Worm (Caenorhabditis elegans) whole organism, L1 larva: ENCODE measurements around the gene plpp-1.1.

Source experiments
- C34B4.2 ChIP-seq: sonication (generic microtip); optimal IDR thresholded peaks from 2 replicates; lab custom pipeline; 2017; ENCODE audit warnings: mild to moderate bottlenecking, missing genetic modification characterization, missing compliant biosample characterization
- F16B12.6 ChIP-seq: fragments of 150-350 bp; optimal IDR thresholded peaks from 2 replicates; lab custom pipeline; 2014; ENCODE audit warnings: missing biosample characterization, missing genetic modification characterization
- aly-2 ChIP-seq: fragments of 150-350 bp; optimal IDR thresholded peaks from 2 replicates; lab custom pipeline; 2014; ENCODE audit warnings: missing biosample characterization, missing genetic modification characterization
- ceh-8 ChIP-seq: fragments of 200-800 bp; sonication (Bioruptor generic); optimal IDR thresholded peaks from 2 replicates; lab custom pipeline; 2018; ENCODE audit warnings: mild to moderate bottlenecking, missing genetic modification characterization, moderate library complexity, missing compliant biosample characterization
- ceh-82 ChIP-seq, 3 experiments: fragments of 150-350 bp in 1 of 3; sonication (generic microtip) in 2 of 3; optimal IDR thresholded peaks; 2 replicates each; lab custom pipeline; 2014 to 2017; ENCODE audit warnings: missing biosample characterization in 3 of 3, missing genetic modification characterization in 3 of 3
- dpl-1 ChIP-seq, 3 experiments: fragments of 150-350 bp in 2 of 3; sonication (generic microtip) in 1 of 3; optimal IDR thresholded peaks; 2 replicates each; lab custom pipeline; 2014 to 2017; ENCODE audit warnings: missing biosample characterization in 3 of 3, missing genetic modification characterization in 3 of 3, missing genetic modification reagents in 3 of 3
- efl-1 ChIP-seq, 4 experiments: fragments of 150-350 bp; optimal IDR thresholded peaks in 3 of 4; peaks in 1 of 4; 1 replicate in 1 of 4; 2 replicates in 3 of 4; lab custom pipeline; 2014; ENCODE audit warnings: missing biosample characterization in 2 of 4, missing genetic modification characterization in 2 of 4, missing genetic modification reagents in 2 of 4
- egl-13 ChIP-seq: sonication (generic microtip); optimal IDR thresholded peaks from 2 replicates; lab custom pipeline; 2016; ENCODE audit warnings: missing genotype, missing genetic modification reagents, missing genetic modification characterization, missing compliant biosample characterization
- fkh-10 ChIP-seq: sonication (generic microtip); optimal IDR thresholded peaks from 2 replicates; lab custom pipeline; 2017; ENCODE audit warnings: missing biosample characterization, missing genetic modification reagents, missing genetic modification characterization
- fos-1 ChIP-seq: fragments of 150-350 bp; optimal IDR thresholded peaks from 2 replicates; lab custom pipeline; 2014; ENCODE audit warnings: missing biosample characterization, missing genetic modification characterization
- lin-13 ChIP-seq: fragments of 150-350 bp; optimal IDR thresholded peaks from 2 replicates; lab custom pipeline; 2014; ENCODE audit warnings: missing biosample characterization, missing genetic modification reagents, missing genetic modification characterization
- lin-14 ChIP-seq: fragments of 200-800 bp; sonication (Bioruptor generic); optimal IDR thresholded peaks from 2 replicates; lab custom pipeline; 2018; ENCODE audit warnings: mild to moderate bottlenecking, missing genetic modification characterization, moderate library complexity, missing compliant biosample characterization
- lin-35 ChIP-seq, 2 experiments: fragments of 150-350 bp; optimal IDR thresholded peaks; 2 replicates each; lab custom pipeline; 2014; ENCODE audit warnings: missing biosample characterization in 2 of 2, missing genetic modification characterization in 2 of 2, missing genetic modification reagents in 2 of 2
- lir-3 ChIP-seq: sonication (generic microtip); optimal IDR thresholded peaks from 2 replicates; lab custom pipeline; 2016; ENCODE audit warnings: mild to moderate bottlenecking, missing genetic modification characterization, moderate library complexity, missing compliant biosample characterization; ENCODE audit not compliant: poor library complexity
- lsy-2 ChIP-seq, 2 experiments: fragments of 150-350 bp; optimal IDR thresholded peaks; 2 replicates each; lab custom pipeline; 2014; ENCODE audit warnings: missing biosample characterization in 2 of 2, missing genetic modification characterization in 2 of 2
- mdl-1 ChIP-seq, 2 experiments: fragments of 150-350 bp; optimal IDR thresholded peaks; 2 replicates each; lab custom pipeline; 2014 to 2017; ENCODE audit warnings: missing biosample characterization in 2 of 2, missing genetic modification characterization in 2 of 2, inconsistent platforms in 1 of 2
- mep-1 ChIP-seq: fragments of 150-350 bp; optimal IDR thresholded peaks from 2 replicates; lab custom pipeline; 2014; ENCODE audit warnings: missing biosample characterization, missing genetic modification characterization
- nhr-11 ChIP-seq: fragments of 150-350 bp; optimal IDR thresholded peaks from 2 replicates; lab custom pipeline; 2014; ENCODE audit warnings: missing biosample characterization, missing genetic modification characterization
- nhr-71 ChIP-seq: sonication (generic microtip); optimal IDR thresholded peaks from 2 replicates; lab custom pipeline; 2016; ENCODE audit warnings: mild to moderate bottlenecking, missing genetic modification characterization, moderate library complexity, missing compliant biosample characterization
- nhr-76 ChIP-seq: sonication (generic microtip); optimal IDR thresholded peaks from 2 replicates; lab custom pipeline; 2017; ENCODE audit warnings: missing biosample characterization, missing genetic modification characterization
- nhr-85 ChIP-seq: sonication (generic microtip); peaks from one replicate; lab custom pipeline; 2016; ENCODE audit warnings: missing genetic modification characterization, inconsistent platforms, missing compliant biosample characterization
- snu-23 ChIP-seq: sonication (generic microtip); optimal IDR thresholded peaks from 2 replicates; lab custom pipeline; 2016; ENCODE audit warnings: missing genetic modification characterization, missing compliant biosample characterization
- sup-37 ChIP-seq: fragments of 200-800 bp; sonication (Bioruptor generic); optimal IDR thresholded peaks from 2 replicates; lab custom pipeline; 2018; ENCODE audit warnings: mild to moderate bottlenecking, missing genetic modification characterization, missing compliant biosample characterization
- swsn-7 ChIP-seq: sonication (generic microtip); optimal IDR thresholded peaks from 2 replicates; lab custom pipeline; 2016; ENCODE audit warnings: missing genetic modification characterization, missing compliant biosample characterization
- tbx-2 ChIP-seq: sonication (generic microtip); optimal IDR thresholded peaks from 2 replicates; lab custom pipeline; 2016; ENCODE audit warnings: missing genetic modification characterization, missing compliant biosample characterization
- unc-86 ChIP-seq: sonication (generic microtip); optimal IDR thresholded peaks from 2 replicates; lab custom pipeline; 2016; ENCODE audit warnings: missing genetic modification characterization, missing compliant biosample characterization
- vab-15 ChIP-seq: sonication (generic microtip); optimal IDR thresholded peaks from 2 replicates; lab custom pipeline; 2017; ENCODE audit warnings: missing genotype, mild to moderate bottlenecking, missing genetic modification characterization, missing compliant biosample characterization
- zag-1 ChIP-seq: fragments of 150-350 bp; optimal IDR thresholded peaks from 2 replicates; lab custom pipeline; 2014; ENCODE audit warnings: missing biosample characterization, missing genetic modification characterization
- zip-4 ChIP-seq: fragments of 200-800 bp; sonication (Bioruptor generic); optimal IDR thresholded peaks from 2 replicates; lab custom pipeline; 2018; ENCODE audit warnings: mild to moderate bottlenecking, missing genetic modification characterization, moderate library complexity, missing compliant biosample characterization
- ztf-11 ChIP-seq, 2 experiments: sonication (generic microtip); optimal IDR thresholded peaks; 2 replicates each; lab custom pipeline; 2016 to 2017; ENCODE audit warnings: missing genetic modification characterization in 2 of 2, missing biosample characterization in 1 of 2, missing compliant biosample characterization in 1 of 2

The plpp-1.1 gene

DNA sequence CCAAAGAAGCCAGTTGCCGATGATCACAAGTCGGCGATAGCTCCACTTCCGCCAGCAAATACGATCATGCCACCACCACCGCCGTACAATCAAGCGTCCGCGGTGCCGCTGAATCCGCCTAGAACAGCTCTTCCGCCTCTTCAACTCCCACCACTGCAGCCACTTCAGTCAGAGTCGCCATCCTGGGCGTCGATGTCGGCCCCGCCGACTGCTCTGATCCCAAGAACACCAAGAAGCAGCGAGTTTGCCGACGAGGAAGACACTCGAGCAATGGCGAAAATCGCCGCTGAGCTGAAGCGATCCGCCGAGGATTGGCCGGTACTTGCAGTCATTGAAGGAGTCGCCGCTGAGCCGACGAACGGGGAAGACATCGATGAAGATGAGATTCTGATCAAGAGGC lies 40.3 kb upstream of the plpp-1.1 start:
- TF ChIP-seq ztf-11 (tag; optimal IDR thresholded peaks at IDR 0.05; lab: Kevin White, UChicago) (no peak), lin-13 (no peak)
- TF ChIP-seq, all 84 proteins: peak for 0

DNA sequence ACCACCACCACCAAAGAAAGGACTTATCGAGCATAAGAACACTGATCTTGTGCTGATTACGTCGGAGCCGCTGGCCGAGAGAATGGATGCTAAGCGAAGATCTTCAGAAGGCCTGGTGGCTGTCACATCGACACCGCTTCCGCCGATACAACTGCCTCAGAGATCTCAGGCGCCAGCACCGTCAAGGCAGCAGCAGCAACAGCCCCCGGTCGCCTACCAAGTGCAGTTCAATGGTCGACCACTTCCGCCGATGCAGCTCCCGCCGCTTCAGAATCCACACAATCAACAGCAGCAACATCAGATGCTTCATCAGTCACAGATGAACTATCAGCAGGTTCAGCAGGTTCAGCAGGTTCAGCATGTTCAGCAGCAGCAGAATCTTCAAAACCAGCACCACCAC lies 39.3 kb upstream of the plpp-1.1 start:
- TF ChIP-seq mep-1 (tag; lab: Kevin White, UChicago) (no peak), sup-37 (GFP tag; lab: Kevin White, UChicago) (no peak)

DNA sequence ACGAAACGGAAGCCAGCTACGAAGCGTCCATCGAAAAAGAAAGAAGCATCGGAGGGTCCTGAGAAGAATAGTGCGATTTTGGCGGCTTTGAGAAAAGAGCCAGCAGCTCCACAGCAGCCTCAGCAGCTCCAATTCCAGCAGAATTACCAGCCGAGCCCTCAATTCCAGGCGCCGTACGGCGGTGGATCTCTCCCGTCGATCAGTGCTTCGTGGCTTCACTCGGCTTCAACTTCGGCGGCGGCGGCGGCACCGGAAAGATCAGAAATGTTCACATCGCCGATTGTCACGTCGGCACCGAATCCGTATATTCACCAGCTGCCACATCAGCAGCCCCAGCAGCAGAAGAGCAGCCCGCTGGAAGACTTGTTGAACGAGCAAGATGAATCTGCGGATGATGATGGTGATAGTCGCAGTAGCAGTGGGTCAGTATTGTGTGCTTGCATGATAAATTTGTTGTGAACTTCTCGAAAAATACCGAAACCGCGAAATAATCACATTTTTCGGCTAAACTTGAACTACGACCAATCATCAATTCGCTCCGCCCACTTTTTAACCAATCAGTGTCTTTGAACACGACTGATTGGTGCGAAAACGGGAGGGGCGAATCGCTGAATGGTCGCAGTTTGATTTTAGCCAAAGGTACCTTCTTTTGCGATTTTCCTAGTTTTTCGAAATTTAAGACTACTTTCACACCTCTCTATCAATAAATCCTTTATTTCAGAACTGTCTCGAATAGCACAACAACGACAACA lies 38.0 kb upstream of the plpp-1.1 start:
- TF ChIP-seq lir-3 (no peak), nhr-85 (tag; lab: Kevin White, UChicago) (no peak), C34B4.2 (tag; lab: Kevin White, UChicago) (no peak), unc-86 (tag; lab: Kevin White, UChicago) (no peak), swsn-7 (tag; lab: Kevin White, UChicago) (no peak), vab-15 (tag; lab: Kevin White, UChicago) (no peak)
- TF ChIP-seq, all 84 proteins: peak for 0

DNA sequence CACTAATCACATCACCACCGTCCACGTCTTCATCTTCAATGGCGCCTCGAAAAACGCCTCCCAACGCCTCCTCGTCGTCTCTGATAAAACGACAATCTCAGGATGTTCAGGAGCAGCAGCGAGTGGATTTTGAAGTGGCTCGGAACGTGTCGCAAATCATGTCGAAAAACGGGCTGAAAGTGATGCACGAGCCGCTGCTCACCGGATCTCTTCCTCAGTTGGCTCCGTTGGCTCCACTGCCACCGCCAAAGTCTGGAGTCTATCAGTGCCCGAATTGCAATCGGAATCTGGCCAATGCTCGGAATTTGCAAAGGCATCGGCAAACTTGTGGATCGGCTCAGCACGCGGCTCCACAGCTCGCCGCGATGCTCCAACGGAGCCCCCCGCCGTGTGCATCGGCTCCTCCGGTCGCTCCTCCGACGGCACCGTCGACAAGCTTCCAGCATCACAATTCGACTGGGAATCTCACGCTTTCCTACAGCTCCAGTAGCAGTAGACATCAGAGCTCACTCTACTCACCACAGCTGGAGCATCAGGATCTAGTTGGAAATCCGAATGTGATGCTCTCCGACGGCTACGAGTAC lies 36.6 kb upstream of the plpp-1.1 start:
- TF ChIP-seq lin-35 (GFP tag; optimal IDR thresholded peaks at IDR 0.05; lab: Kevin White, UChicago) (no peak), dpl-1 (GFP tag; optimal IDR thresholded peaks at IDR 0.05; lab: Kevin White, UChicago) (no peak), egl-13 (tag; lab: Kevin White, UChicago) (no peak), C34B4.2 (tag; lab: Kevin White, UChicago) (no peak), nhr-76 (tag; lab: Kevin White, UChicago) (no peak), mdl-1 (tag; optimal IDR thresholded peaks at IDR 0.05; lab: Kevin White, UChicago) (no peak), ceh-8 (GFP tag; lab: Kevin White, UChicago) (no peak), F16B12.6 (no peak), ceh-82 (tag; optimal IDR thresholded peaks at IDR 0.05; lab: Kevin White, UChicago) (no peak)

DNA sequence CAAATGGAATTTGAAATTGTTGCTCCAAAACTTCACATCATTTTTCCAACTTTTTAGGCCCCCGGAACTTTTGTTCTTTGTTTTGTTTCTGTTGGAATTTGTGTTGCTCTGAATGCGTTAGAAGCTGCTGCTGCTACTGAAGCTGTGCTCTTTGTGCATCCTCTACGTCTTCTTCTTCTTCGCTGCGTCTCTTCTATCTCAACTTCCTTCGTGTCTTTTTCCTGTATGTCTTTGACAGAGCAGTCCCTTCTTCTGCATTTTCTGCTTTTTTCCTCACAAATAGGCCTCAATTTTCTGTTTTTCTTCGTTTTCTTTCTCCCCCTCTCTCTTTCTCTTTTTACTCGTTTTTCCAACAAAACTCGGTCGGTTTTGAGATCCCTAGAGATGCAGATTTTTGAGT lies 33.5 kb upstream of the plpp-1.1 start:
- TF ChIP-seq fkh-10 (GFP tag; lab: Kevin White, UChicago) (peak; percentile 27), lin-14 (GFP tag; lab: Kevin White, UChicago) (peak; percentile 58), nhr-11 (tag; lab: Kevin White, UChicago) (no peak), ceh-82 (tag; optimal IDR thresholded peaks at IDR 0.05; lab: Kevin White, UChicago) (peak in 1 of 3 experiments; percentile 14), nhr-71 (tag; lab: Kevin White, UChicago) (no peak)

DNA sequence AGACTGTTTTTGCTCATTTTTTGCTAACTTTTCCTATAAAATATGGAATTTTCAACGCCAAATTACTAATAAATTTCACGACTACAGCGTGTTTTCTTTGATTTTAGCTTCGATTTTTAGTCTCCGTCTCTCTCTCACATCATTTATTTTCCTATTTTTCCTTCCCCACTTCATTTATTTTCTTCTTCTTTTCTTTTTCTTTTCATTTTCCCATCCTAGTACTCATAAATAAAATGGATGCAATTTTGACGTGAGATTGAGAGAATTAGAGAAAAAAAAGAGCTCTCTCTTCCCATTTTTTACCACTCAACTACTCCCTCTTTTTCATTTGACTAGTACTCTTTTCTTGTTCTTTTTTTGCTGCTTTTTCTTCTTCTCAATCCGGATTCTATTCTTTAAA lies 32.5 kb upstream of the plpp-1.1 start:
- TF ChIP-seq ceh-82 (tag; optimal IDR thresholded peaks at IDR 0.05; lab: Kevin White, UChicago): peak in 1 of 3 experiments; percentile 24
- peak; percentile 9 for TF ChIP-seq swsn-7 (tag; lab: Kevin White, UChicago)
- peak; percentile 1 for TF ChIP-seq tbx-2 (tag; lab: Kevin White, UChicago)
- peak; percentile 7 for TF ChIP-seq snu-23
- no peak for TF ChIP-seq aly-2 (tag; lab: Kevin White, UChicago)
- TF ChIP-seq efl-1 (optimal IDR thresholded peaks at IDR 0.05; lab: Kevin White, UChicago): peak; percentile 24 to 31
- TF ChIP-seq efl-1 (GFP tag; optimal IDR thresholded peaks at IDR 0.05 in 1 of 2; lab: Kevin White, UChicago): no peak
- TF ChIP-seq fkh-10 (GFP tag; lab: Kevin White, UChicago): peak; percentile 53
- no peak for TF ChIP-seq fos-1 (tag; lab: Kevin White, UChicago)
- peak; percentile 26 for TF ChIP-seq nhr-71 (tag; lab: Kevin White, UChicago)
- TF ChIP-seq C34B4.2 (tag; lab: Kevin White, UChicago): no peak
- TF ChIP-seq zip-4 (GFP tag; lab: Kevin White, UChicago): no peak
- peak; percentile 74 for TF ChIP-seq zag-1 (tag; lab: Kevin White, UChicago)
- TF ChIP-seq lin-14 (GFP tag; lab: Kevin White, UChicago): peak; percentile 80
- TF ChIP-seq lsy-2 (tag; optimal IDR thresholded peaks at IDR 0.05; lab: Kevin White, UChicago): peak in 1 of 2 experiments; percentile 52
- TF ChIP-seq, all 84 proteins: peak for 10
